Fruit fly (Drosophila melanogaster) whole organism, embryonic: ENCODE results near the gene Zir.

Source experiments
- ATbp ChIP-seq: fragments of 200-800 bp; sonication (Bioruptor generic); optimal IDR thresholded peaks from 2 replicates; lab custom pipeline; 2017; ENCODE audit warnings: missing biosample characterization, mild to moderate bottlenecking, missing genetic modification characterization, missing genetic modification reagents
- CG10462 ChIP-seq: fragments of 200-800 bp; sonication (Bioruptor generic); optimal IDR thresholded peaks from 2 replicates; lab custom pipeline; 2016; ENCODE audit warnings: missing biosample characterization, missing genetic modification characterization
- CG10959 ChIP-seq: fragments of 200-800 bp; sonication (Bioruptor generic); IDR thresholded peaks from 2 replicates; pipeline ENCODE4 v1.3.6; 2022; ENCODE audit warnings: missing biosample characterization, missing genetic modification characterization
- CG12299 ChIP-seq: fragments of 200-800 bp; sonication (Bioruptor generic); optimal IDR thresholded peaks from 2 replicates; lab custom pipeline; 2018; ENCODE audit warnings: missing biosample characterization, mild to moderate bottlenecking, missing genetic modification characterization
- CG17359 ChIP-seq: fragments of 200-800 bp; sonication (Bioruptor generic); optimal IDR thresholded peaks from 3 replicates; lab custom pipeline; 2018; ENCODE audit warnings: missing biosample characterization, mild to moderate bottlenecking, missing genetic modification characterization, moderate library complexity
- CG17568 ChIP-seq: fragments of 200-800 bp; sonication (Bioruptor generic); optimal IDR thresholded peaks from 2 replicates; lab custom pipeline; 2018; ENCODE audit warnings: missing biosample characterization, mild to moderate bottlenecking, missing genetic modification characterization, moderate library complexity
- CG17612 ChIP-seq: fragments of 200-800 bp; sonication (Bioruptor generic); IDR thresholded peaks from 2 replicates; pipeline ENCODE4 v1.3.6; 2022; ENCODE audit warnings: missing biosample characterization, missing genetic modification characterization
- CG31365 ChIP-seq: fragments of 200-800 bp; sonication (Bioruptor generic); optimal IDR thresholded peaks from 2 replicates; lab custom pipeline; 2018; ENCODE audit warnings: missing biosample characterization, mild to moderate bottlenecking, missing genetic modification characterization
- CG32532 ChIP-seq: fragments of 200-800 bp; sonication (Bioruptor generic); IDR thresholded peaks from 2 replicates; pipeline ENCODE4 v1.3.6; 2022; ENCODE audit warnings: missing biosample characterization, missing genetic modification characterization
- CG33557 ChIP-seq: fragments of 200-800 bp; sonication (Bioruptor generic); optimal IDR thresholded peaks from 2 replicates; lab custom pipeline; 2019; ENCODE audit warnings: missing biosample characterization, mild to moderate bottlenecking, missing genetic modification characterization, moderate library complexity
- CG34376 ChIP-seq: fragments of 200-800 bp; sonication (Bioruptor generic); optimal IDR thresholded peaks from 2 replicates; lab custom pipeline; 2018; ENCODE audit warnings: missing biosample characterization, mild to moderate bottlenecking, missing genetic modification characterization
- CG3838 ChIP-seq: fragments of 200-800 bp; sonication (Bioruptor generic); optimal IDR thresholded peaks from 3 replicates; lab custom pipeline; 2016; ENCODE audit warnings: missing biosample characterization, missing genetic modification characterization
- CG4282 ChIP-seq: fragments of 200-800 bp; sonication (Bioruptor generic); optimal IDR thresholded peaks from 2 replicates; lab custom pipeline; 2016; ENCODE audit warnings: missing biosample characterization, missing genetic modification characterization
- CG5180 ChIP-seq: fragments of 200-800 bp; sonication (Bioruptor generic); optimal IDR thresholded peaks from 3 replicates; lab custom pipeline; 2017; ENCODE audit warnings: missing biosample characterization, missing genetic modification characterization, mild to moderate bottlenecking, moderate library complexity, missing genetic modification reagents
- CG6654 ChIP-seq: fragments of 200-800 bp; sonication (Bioruptor generic); optimal IDR thresholded peaks from 2 replicates; lab custom pipeline; 2017; ENCODE audit warnings: missing biosample characterization, mild to moderate bottlenecking, missing genetic modification characterization
- Dad ChIP-seq: fragments of 200-800 bp; sonication (Bioruptor generic); optimal IDR thresholded peaks from 3 replicates; lab custom pipeline; 2016; ENCODE audit warnings: missing biosample characterization, missing genetic modification characterization
- Deaf1 ChIP-seq: fragments of 200-800 bp; optimal IDR thresholded peaks from 3 replicates; lab custom pipeline; 2019; ENCODE audit warnings: missing biosample characterization, mild to moderate bottlenecking, missing genetic modification characterization, moderate library complexity
- E2f2 ChIP-seq: fragments of 200-800 bp; sonication (Bioruptor generic); IDR thresholded peaks from 2 replicates; pipeline ENCODE4 v1.3.6; 2022; ENCODE audit warnings: missing biosample characterization, missing genetic modification characterization
- GATAe ChIP-seq: fragments of 200-800 bp; sonication (Bioruptor generic); conservative IDR thresholded peaks from 2 replicates; pipeline ENCODE4 v1.3.6; 2022; ENCODE audit warnings: missing biosample characterization, missing genetic modification characterization
- H2.0 ChIP-seq: fragments of 200-800 bp; sonication (Bioruptor generic); IDR thresholded peaks from 2 replicates; pipeline ENCODE4 v1.3.6; 2022; ENCODE audit warnings: missing biosample characterization, missing genetic modification characterization
- Hey ChIP-seq: fragments of 200-800 bp; sonication (Bioruptor generic); optimal IDR thresholded peaks from 3 replicates; lab custom pipeline; 2018; ENCODE audit warnings: missing biosample characterization, mild to moderate bottlenecking, missing genetic modification characterization
- HmgZ ChIP-seq: fragments of 200-800 bp; sonication (Bioruptor generic); optimal IDR thresholded peaks from 2 replicates; lab custom pipeline; 2018; ENCODE audit warnings: missing biosample characterization, mild to moderate bottlenecking, missing genetic modification characterization
- Hr78 ChIP-seq, 2 experiments: fragments of 200-800 bp in 1 of 2; fragments of >200 bp in 1 of 2; sonication (Bioruptor generic) in 1 of 2; optimal IDR thresholded peaks; 2 replicates each; lab custom pipeline; 2017 to 2019; ENCODE audit warnings: missing biosample characterization in 2 of 2, missing genetic modification characterization in 2 of 2, mild to moderate bottlenecking in 1 of 2, moderate library complexity in 1 of 2
- Neu2 ChIP-seq: fragments of 200-800 bp; sonication (Bioruptor generic); optimal IDR thresholded peaks from 3 replicates; lab custom pipeline; 2016; ENCODE audit warnings: missing biosample characterization, missing genetic modification characterization, borderline replicate concordance
- Nf-YA ChIP-seq: fragments of 200-800 bp; sonication (Bioruptor generic); IDR thresholded peaks from 2 replicates; pipeline ENCODE4 v1.3.6; 2022; ENCODE audit warnings: missing biosample characterization, missing genetic modification characterization
- Six4 ChIP-seq: fragments of 200-800 bp; sonication (Bioruptor generic); optimal IDR thresholded peaks from 2 replicates; lab custom pipeline; 2016; ENCODE audit warnings: missing biosample characterization, missing genetic modification characterization
- caup ChIP-seq: fragments of 200-800 bp; sonication (Bioruptor generic); optimal IDR thresholded peaks from 3 replicates; lab custom pipeline; 2017; ENCODE audit warnings: missing biosample characterization, mild to moderate bottlenecking, missing genetic modification characterization, moderate library complexity; ENCODE audit not compliant: severe bottlenecking
- chinmo ChIP-seq: fragments of 200-800 bp; sonication (Bioruptor generic); IDR thresholded peaks from 4 replicates; pipeline ENCODE4 v1.3.6; 2022; ENCODE audit warnings: missing biosample characterization, missing genetic modification characterization; ENCODE audit not compliant: partially characterized antibody
- ci ChIP-seq: fragments of 200-800 bp; sonication (Bioruptor generic); IDR thresholded peaks from 3 replicates; pipeline ENCODE4 v1.3.6; 2022; ENCODE audit warnings: missing biosample characterization, missing genetic modification characterization
- exex ChIP-seq: fragments of 200-800 bp; sonication (Bioruptor generic); optimal IDR thresholded peaks from 4 replicates; lab custom pipeline; 2018; ENCODE audit warnings: missing biosample characterization, mild to moderate bottlenecking, missing genetic modification characterization, moderate library complexity
- eyg ChIP-seq: fragments of 200-800 bp; sonication (Bioruptor generic); optimal IDR thresholded peaks from 3 replicates; lab custom pipeline; 2016; ENCODE audit warnings: missing biosample characterization, missing genetic modification characterization
- gro ChIP-seq: fragments of 200-800 bp; sonication (Bioruptor generic); optimal IDR thresholded peaks from 2 replicates; lab custom pipeline; 2016; ENCODE audit warnings: missing biosample characterization, missing genetic modification characterization
- hkb ChIP-seq, 2 experiments: fragments of 200-800 bp in 1 of 2; fragments of >200 bp in 1 of 2; sonication (Bioruptor generic) in 1 of 2; IDR thresholded peaks in 1 of 2; optimal IDR thresholded peaks in 1 of 2; 2 replicates each; pipeline versions ENCODE4 v1.3.6 to Lab custom; 2017 to 2022; ENCODE audit warnings: missing biosample characterization in 1 of 2, missing genetic modification characterization in 1 of 2
- kah ChIP-seq: fragments of 200-800 bp; sonication (Bioruptor generic); optimal IDR thresholded peaks from 2 replicates; lab custom pipeline; 2018; ENCODE audit warnings: missing biosample characterization, mild to moderate bottlenecking, missing genetic modification characterization
- lab ChIP-seq: fragments of 200-800 bp; sonication (Bioruptor generic); optimal IDR thresholded peaks from 3 replicates; lab custom pipeline; 2017; ENCODE audit warnings: missing biosample characterization, missing genetic modification characterization, mild to moderate bottlenecking, moderate library complexity, missing genetic modification reagents
- lbe ChIP-seq: fragments of 200-800 bp; sonication (Bioruptor generic); optimal IDR thresholded peaks from 2 replicates; lab custom pipeline; 2016; ENCODE audit warnings: missing biosample characterization, mild to moderate bottlenecking, missing genetic modification characterization
- lilli ChIP-seq: fragments of 200-800 bp; sonication (Bioruptor generic); optimal IDR thresholded peaks from 3 replicates; lab custom pipeline; 2016; ENCODE audit warnings: missing biosample characterization, missing genetic modification characterization
- mirr ChIP-seq: fragments of 200-800 bp; sonication (Bioruptor generic); optimal IDR thresholded peaks from 3 replicates; lab custom pipeline; 2018; ENCODE audit warnings: missing biosample characterization, mild to moderate bottlenecking, missing genetic modification characterization
- nau ChIP-seq: fragments of 200-800 bp; sonication (Bioruptor generic); optimal IDR thresholded peaks from 3 replicates; lab custom pipeline; 2017; ENCODE audit warnings: missing biosample characterization, mild to moderate bottlenecking, missing genetic modification characterization, missing genetic modification reagents
- nmo ChIP-seq: fragments of 200-800 bp; sonication (Bioruptor generic); optimal IDR thresholded peaks from 2 replicates; lab custom pipeline; 2018; ENCODE audit warnings: missing biosample characterization, mild to moderate bottlenecking, missing genetic modification characterization, moderate library complexity
- odd ChIP-seq: fragments of 200-800 bp; sonication (Bioruptor generic); optimal IDR thresholded peaks from 2 replicates; lab custom pipeline; 2017; ENCODE audit warnings: missing biosample characterization, mild to moderate bottlenecking, missing genetic modification characterization
- org-1 ChIP-seq: fragments of 200-800 bp; sonication (Bioruptor generic); optimal IDR thresholded peaks from 2 replicates; lab custom pipeline; 2017; ENCODE audit warnings: missing biosample characterization, missing genetic modification characterization
- run ChIP-seq: fragments of 200-800 bp; sonication (Bioruptor generic); optimal IDR thresholded peaks from 3 replicates; lab custom pipeline; 2018; ENCODE audit warnings: missing biosample characterization, mild to moderate bottlenecking, missing genetic modification characterization
- sd ChIP-seq: fragments of 200-800 bp; sonication (Bioruptor generic); optimal IDR thresholded peaks from 3 replicates; lab custom pipeline; 2018; ENCODE audit warnings: missing biosample characterization, mild to moderate bottlenecking, missing genetic modification characterization, moderate library complexity
- slbo ChIP-seq: fragments of 200-800 bp; sonication (Bioruptor generic); IDR thresholded peaks from 2 replicates; pipeline ENCODE4 v1.3.6; 2022; ENCODE audit warnings: missing biosample characterization, missing genetic modification characterization
- sob ChIP-seq: fragments of 200-800 bp; sonication (Bioruptor generic); IDR thresholded peaks from 2 replicates; pipeline ENCODE4 v1.3.6; 2022; ENCODE audit warnings: missing biosample characterization, missing genetic modification characterization
- sug ChIP-seq: fragments of 200-800 bp; optimal IDR thresholded peaks from 2 replicates; lab custom pipeline; 2019; ENCODE audit warnings: missing biosample characterization, mild to moderate bottlenecking, missing genetic modification characterization, moderate library complexity
- trh ChIP-seq: fragments of 200-800 bp; sonication (Bioruptor generic); optimal IDR thresholded peaks from 2 replicates; lab custom pipeline; 2016; ENCODE audit warnings: missing biosample characterization, missing genetic modification characterization
- wdn ChIP-seq: fragments of 200-800 bp; sonication (Bioruptor generic); IDR thresholded peaks from 2 replicates; pipeline ENCODE4 v1.3.6; 2022; ENCODE audit warnings: missing biosample characterization, missing genetic modification characterization
- zf30C ChIP-seq: fragments of 200-800 bp; sonication (Bioruptor generic); optimal IDR thresholded peaks from 3 replicates; lab custom pipeline; 2018; ENCODE audit warnings: missing biosample characterization, mild to moderate bottlenecking, missing genetic modification characterization
- zfh1 ChIP-seq: fragments of 200-800 bp; sonication (Bioruptor generic); IDR thresholded peaks from 3 replicates; pipeline ENCODE4 v1.3.6; 2022; ENCODE audit warnings: missing biosample characterization, missing genetic modification characterization

Zir gene

dm6 chr2L:81198-81597, 13.3 kb upstream of the Zir start (continued):
- peak; percentile 54; the same call in 1 of the 2 replicates for TF ChIP-seq Nf-YA (GFP tag; lab: Robert Waterston, UW)
- no peak for TF ChIP-seq zf30C (GFP tag; lab: Kevin White, UChicago)
- peak; percentile 57 for TF ChIP-seq CG12299 (tag; lab: Kevin White, UChicago)
- TF ChIP-seq caup, result peak; percentile 72
- peak; percentile 26 for TF ChIP-seq CG33557 (GFP tag; lab: Kevin White, UChicago)
- TF ChIP-seq wdn (GFP tag; lab: Robert Waterston, UW), result no peak
- peak; percentile 40 for TF ChIP-seq CG17359
- TF ChIP-seq ci (GFP tag; lab: Robert Waterston, UW), result peak; percentile 58; the same call in 1 of the 3 replicates
- peak; percentile 40 for TF ChIP-seq CG31365
- TF ChIP-seq CG32532 (GFP tag; lab: Robert Waterston, UW), result no peak
- TF ChIP-seq CG10959 (GFP tag; lab: Robert Waterston, UW), result no peak
- peak; percentile 78 for TF ChIP-seq lbe (GFP tag; lab: Kevin White, UChicago)
- TF ChIP-seq slbo, result no peak
- peak; percentile 15 for TF ChIP-seq eyg (GFP tag; lab: Kevin White, UChicago)
- TF ChIP-seq trh, result no peak
- peak; percentile 61 for TF ChIP-seq org-1
- TF ChIP-seq CG4282 (GFP tag; lab: Kevin White, UChicago), result no peak
- no peak for TF ChIP-seq CG3838 (GFP tag; lab: Kevin White, UChicago)
- no peak for TF ChIP-seq CG17612 (GFP tag; lab: Robert Waterston, UW)
- peak; percentile 36; the same call in 1 of the 2 replicates for TF ChIP-seq sob
- TF ChIP-seq CG10462 (GFP tag; lab: Kevin White, UChicago), result no peak
- peak; percentile 2 for TF ChIP-seq lilli (GFP tag; lab: Kevin White, UChicago)
- TF ChIP-seq nau (GFP tag; lab: Kevin White, UChicago), result peak; percentile 85
- peak; percentile 72 for TF ChIP-seq CG17568 (GFP tag; lab: Kevin White, UChicago)
- no peak for TF ChIP-seq Deaf1 (tag; lab: Kevin White, UChicago)
- no peak for TF ChIP-seq zfh1
- TF ChIP-seq nmo, result no peak
- peak; percentile 55 for TF ChIP-seq run
- no peak for TF ChIP-seq Neu2
- no peak for TF ChIP-seq Six4
- TF ChIP-seq E2f2 (GFP tag; lab: Robert Waterston, UW), result no peak

- TF ChIP-seq CG34376 (GFP tag; lab: Kevin White, UChicago) (peak; percentile 64), Hr78 (GFP tag; optimal IDR thresholded peaks at IDR 0.05; lab: Kevin White, UChicago) (peak in 1 of 2 experiments; percentile 7), sd (tag; lab: Kevin White, UChicago) (peak; percentile 54), GATAe (peak; percentile 61; the same call in 1 of the 2 replicates), CG6654 (GFP tag; lab: Kevin White, UChicago) (no peak), mirr (peak; percentile 82), HmgZ (tag; lab: Kevin White, UChicago) (peak; percentile 1), ATbp (GFP tag; lab: Kevin White, UChicago) (no peak), chinmo (GFP tag; lab: Robert Waterston, UW) (peak; percentile 74; the same call in 2 of the 4 replicates), odd (GFP tag; lab: Kevin White, UChicago) (no peak), lab (GFP tag; lab: Kevin White, UChicago) (peak; percentile 26), exex (tag; lab: Kevin White, UChicago) (peak; percentile 82), sug (tag; lab: Kevin White, UChicago) (peak; percentile 37), H2.0 (GFP tag; lab: Robert Waterston, UW) (no peak), kah (peak; percentile 51), hkb (optimal IDR thresholded peaks at IDR 0.05; lab: Kevin White, UChicago) (no peak), hkb (GFP tag; IDR thresholded peaks at IDR 0.05; lab: Robert Waterston, UW) (0 out of 2 replicates have a peak, but pooled peaks have one; percentile 12), Hey (tag; lab: Kevin White, UChicago) (peak; percentile 32), CG5180 (peak; percentile 22), gro (no peak), Dad (no peak)
These were observed 12.5 kb upstream of the Zir start for dm6 chr2L:82080-82479.
